Worm (Caenorhabditis elegans) whole organism, L4 larva: ENCODE results near the gene timm-17B.2.
A peak's percentile ranks its signal among the peaks of the same experiment; 100 is the strongest.

ENCODE experiments used
- D1046.2 ChIP-seq: fragments of 200-800 bp; sonication (Bioruptor generic); IDR thresholded peaks from 2 replicates; pipeline ENCODE4 v1.3.6; 2022; ENCODE audit warnings: missing genetic modification characterization, missing compliant biosample characterization
- F37D6.2 ChIP-seq: sonication (generic microtip); optimal IDR thresholded peaks from 2 replicates; lab custom pipeline; 2016; ENCODE audit warnings: mild to moderate bottlenecking, missing genetic modification characterization, missing compliant biosample characterization
- F49E8.2 ChIP-seq: sonication (generic microtip); optimal IDR thresholded peaks from 2 replicates; lab custom pipeline; 2016; ENCODE audit warnings: missing compliant biosample characterization, mild to moderate bottlenecking, missing genetic modification characterization, borderline replicate concordance
- R02D3.7 ChIP-seq: fragments of 150-350 bp; sonication (generic microtip); optimal IDR thresholded peaks from 3 replicates; lab custom pipeline; 2014; ENCODE audit warnings: missing biosample characterization, missing genetic modification characterization
- T20F7.1 ChIP-seq: fragments of 200-800 bp; sonication (Bioruptor generic); optimal IDR thresholded peaks from 2 replicates; lab custom pipeline; 2018; ENCODE audit warnings: mild to moderate bottlenecking, missing genetic modification characterization, missing compliant biosample characterization
- Y105C5A.15 ChIP-seq: fragments of 200-800 bp; sonication (Bioruptor generic); IDR thresholded peaks from 2 replicates; pipeline ENCODE4 v1.3.6; 2022; ENCODE audit warnings: missing genetic modification characterization, missing compliant biosample characterization
- Y5F2A.4 ChIP-seq: fragments of 200-800 bp; sonication (Bioruptor generic); optimal IDR thresholded peaks from 2 replicates; lab custom pipeline; 2018; ENCODE audit warnings: mild to moderate bottlenecking, missing genetic modification characterization, missing compliant biosample characterization
- Y75B8A.6 ChIP-seq: fragments of 200-800 bp; sonication (Bioruptor generic); IDR thresholded peaks from 2 replicates; pipeline ENCODE4 v1.3.6; 2022; ENCODE audit warnings: missing genetic modification reagents, missing genetic modification characterization, missing compliant biosample characterization
- ZK337.2 ChIP-seq: fragments of 200-800 bp; sonication (Bioruptor generic); IDR thresholded peaks from 2 replicates; pipeline ENCODE4 v1.3.6; 2022; ENCODE audit warnings: missing genetic modification reagents, missing genetic modification characterization, missing compliant biosample characterization
- aly-2 ChIP-seq: sonication (generic microtip); optimal IDR thresholded peaks from 2 replicates; lab custom pipeline; 2018; ENCODE audit warnings: missing biosample characterization, missing genetic modification characterization
- arid-1 ChIP-seq: fragments of 200-800 bp; sonication (Bioruptor generic); conservative IDR thresholded peaks from 2 replicates; pipeline ENCODE4 v1.3.6; 2022; ENCODE audit warnings: missing genetic modification reagents, missing genetic modification characterization, missing compliant biosample characterization
- ceh-32 ChIP-seq: sonication (generic microtip); optimal IDR thresholded peaks from 2 replicates; lab custom pipeline; 2016; ENCODE audit warnings: mild to moderate bottlenecking, missing genetic modification characterization, missing compliant biosample characterization; ENCODE audit not compliant: poor library complexity
- ceh-44 ChIP-seq: fragments of 200-800 bp; sonication (Bioruptor generic); IDR thresholded peaks from 2 replicates; pipeline ENCODE4 v1.3.6; 2022; ENCODE audit warnings: missing genetic modification reagents, missing genetic modification characterization, missing compliant biosample characterization
- ctbp-1 ChIP-seq: fragments of 200-800 bp; sonication (Bioruptor generic); IDR thresholded peaks from 2 replicates; pipeline ENCODE4 v1.3.6; 2022; ENCODE audit warnings: missing genetic modification reagents, missing genetic modification characterization, missing compliant biosample characterization
- daf-12 ChIP-seq: fragments of 150-350 bp; optimal IDR thresholded peaks from 2 replicates; lab custom pipeline; 2014; ENCODE audit warnings: missing biosample characterization, missing genetic modification reagents, missing genetic modification characterization
- daf-16 ChIP-seq, 3 experiments: sonication (generic microtip); optimal IDR thresholded peaks; 2 replicates each; lab custom pipeline; 2016 to 2017; ENCODE audit warnings: missing genetic modification characterization in 3 of 3, missing genetic modification reagents in 3 of 3, mild to moderate bottlenecking in 2 of 3, missing compliant biosample characterization in 2 of 3, missing biosample characterization in 1 of 3, moderate library complexity in 1 of 3
- dmd-6 ChIP-seq: fragments of 200-800 bp; sonication (Bioruptor generic); IDR thresholded peaks from 2 replicates; pipeline ENCODE4 v1.3.6; 2022; ENCODE audit warnings: missing genetic modification reagents, missing genetic modification characterization, missing compliant biosample characterization
- dve-1 ChIP-seq: sonication (generic microtip); optimal IDR thresholded peaks from 2 replicates; lab custom pipeline; 2017; ENCODE audit warnings: antibody characterized with exemption, mild to moderate bottlenecking, missing genetic modification characterization, missing compliant biosample characterization; ENCODE audit not compliant: insufficient read depth
- egl-43 ChIP-seq: fragments of 200-800 bp; sonication (Bioruptor generic); IDR thresholded peaks from 2 replicates; pipeline ENCODE4 v1.3.6; 2022; ENCODE audit warnings: missing genetic modification reagents, missing genetic modification characterization, missing compliant biosample characterization
- gei-8 ChIP-seq: fragments of 200-800 bp; sonication (Bioruptor generic); optimal IDR thresholded peaks from 2 replicates; lab custom pipeline; 2018; ENCODE audit warnings: mild to moderate bottlenecking, missing genetic modification characterization, missing compliant biosample characterization
- lim-7 ChIP-seq: fragments of 200-800 bp; sonication (Bioruptor generic); IDR thresholded peaks from 2 replicates; pipeline ENCODE4 v1.3.6; 2022; ENCODE audit warnings: missing genetic modification characterization, missing compliant biosample characterization
- lin-1 ChIP-seq: fragments of 200-800 bp; sonication (Bioruptor generic); IDR thresholded peaks from 2 replicates; pipeline ENCODE4 v1.3.6; 2022; ENCODE audit warnings: missing genetic modification reagents, missing genetic modification characterization, missing compliant biosample characterization
- lin-15B ChIP-seq: fragments of 150-350 bp; sonication (generic microtip); optimal IDR thresholded peaks from 3 replicates; lab custom pipeline; 2014; ENCODE audit warnings: missing biosample characterization, missing genetic modification characterization
- lin-39 ChIP-seq: fragments of 150-350 bp; optimal IDR thresholded peaks from 2 replicates; lab custom pipeline; 2014; ENCODE audit warnings: missing biosample characterization, missing genetic modification reagents, missing genetic modification characterization
- lir-3 ChIP-seq: sonication (generic microtip); optimal IDR thresholded peaks from 2 replicates; lab custom pipeline; 2016; ENCODE audit warnings: mild to moderate bottlenecking, missing genetic modification characterization, missing compliant biosample characterization
- lsy-2 ChIP-seq, 2 experiments: fragments of 150-350 bp in 1 of 2; sonication (generic microtip) in 1 of 2; optimal IDR thresholded peaks; 2 replicates each; lab custom pipeline; 2014 to 2017; ENCODE audit warnings: missing biosample characterization in 2 of 2, missing genetic modification characterization in 2 of 2
- madf-9 ChIP-seq: fragments of 200-800 bp; sonication (Bioruptor generic); conservative IDR thresholded peaks from 2 replicates; pipeline ENCODE4 v1.3.6; 2022; ENCODE audit warnings: missing genetic modification reagents, missing genetic modification characterization, missing compliant biosample characterization
- mdl-1 ChIP-seq, 2 experiments: fragments of 150-350 bp in 1 of 2; sonication (generic microtip) in 1 of 2; optimal IDR thresholded peaks; 2 replicates each; lab custom pipeline; 2014 to 2017; ENCODE audit warnings: missing biosample characterization in 2 of 2, missing genetic modification characterization in 2 of 2
- mep-1 ChIP-seq: fragments of 150-350 bp; sonication (generic microtip); optimal IDR thresholded peaks from 3 replicates; lab custom pipeline; 2014; ENCODE audit warnings: missing biosample characterization, missing genetic modification characterization
- mes-2 ChIP-seq: sonication (generic microtip); optimal IDR thresholded peaks from 2 replicates; lab custom pipeline; 2016; ENCODE audit warnings: missing genotype, mild to moderate bottlenecking, missing genetic modification characterization, missing compliant biosample characterization; ENCODE audit not compliant: poor library complexity, severe bottlenecking
- mxl-3 ChIP-seq: fragments of 200-800 bp; sonication (Bioruptor generic); optimal IDR thresholded peaks from 2 replicates; lab custom pipeline; 2018; ENCODE audit warnings: mild to moderate bottlenecking, missing genetic modification characterization, missing compliant biosample characterization
- nhr-10 ChIP-seq: fragments of 150-350 bp; optimal IDR thresholded peaks from 2 replicates; lab custom pipeline; 2014; ENCODE audit warnings: missing biosample characterization, missing genetic modification characterization
- nhr-111 ChIP-seq: fragments of 200-800 bp; sonication (Bioruptor generic); optimal IDR thresholded peaks from 2 replicates; lab custom pipeline; 2018; ENCODE audit warnings: mild to moderate bottlenecking, missing genetic modification characterization, missing compliant biosample characterization
- nhr-48 ChIP-seq: sonication (generic microtip); optimal IDR thresholded peaks from 2 replicates; lab custom pipeline; 2016; ENCODE audit warnings: mild to moderate bottlenecking, missing genetic modification characterization, missing compliant biosample characterization
- nhr-76 ChIP-seq: fragments of 150-350 bp; optimal IDR thresholded peaks from 2 replicates; lab custom pipeline; 2014; ENCODE audit warnings: missing biosample characterization, missing genetic modification characterization
- pha-4 ChIP-seq, 2 experiments: fragments of 150-350 bp in 1 of 2; fragments of 200-800 bp in 1 of 2; sonication (Bioruptor generic) in 1 of 2; IDR thresholded peaks in 1 of 2; optimal IDR thresholded peaks in 1 of 2; 2 replicates each; pipeline versions ENCODE4 v1.3.6 to Lab custom; 2014 to 2022; ENCODE audit warnings: missing genetic modification characterization in 2 of 2, missing genetic modification reagents in 2 of 2, missing biosample characterization in 1 of 2, missing compliant biosample characterization in 1 of 2
- php-3 ChIP-seq: fragments of 200-800 bp; sonication (Bioruptor generic); IDR thresholded peaks from 2 replicates; pipeline ENCODE4 v1.3.6; 2022; ENCODE audit warnings: missing genetic modification reagents, missing genetic modification characterization, missing compliant biosample characterization
- sdz-12 ChIP-seq: fragments of 200-800 bp; sonication (Bioruptor generic); optimal IDR thresholded peaks from 2 replicates; lab custom pipeline; 2018; ENCODE audit warnings: mild to moderate bottlenecking, missing genetic modification characterization, missing compliant biosample characterization
- tra-1 ChIP-seq: fragments of 200-800 bp; sonication (Bioruptor generic); IDR thresholded peaks from 2 replicates; pipeline ENCODE4 v1.3.6; 2022; ENCODE audit warnings: missing genetic modification reagents, missing genetic modification characterization, missing compliant biosample characterization
- unc-130 ChIP-seq: sonication (generic microtip); optimal IDR thresholded peaks from 2 replicates; lab custom pipeline; 2016; ENCODE audit warnings: missing genetic modification reagents, missing genetic modification characterization, missing compliant biosample characterization
- zfp-2 ChIP-seq: sonication (generic microtip); optimal IDR thresholded peaks from 2 replicates; lab custom pipeline; 2016; ENCODE audit warnings: mild to moderate bottlenecking, missing genetic modification characterization, missing compliant biosample characterization
- zfp-3 ChIP-seq: fragments of 200-800 bp; sonication (Bioruptor generic); conservative IDR thresholded peaks from 2 replicates; pipeline ENCODE4 v1.3.6; 2022; ENCODE audit warnings: missing genetic modification reagents, missing genetic modification characterization, missing compliant biosample characterization
- zip-11 ChIP-seq: fragments of 200-800 bp; sonication (Bioruptor generic); IDR thresholded peaks from 2 replicates; pipeline ENCODE4 v1.3.6; 2022; ENCODE audit warnings: missing genetic modification characterization, missing compliant biosample characterization
- zip-2 ChIP-seq: fragments of 150-350 bp; optimal IDR thresholded peaks from 2 replicates; lab custom pipeline; 2014; ENCODE audit warnings: missing biosample characterization, missing genetic modification characterization
- ztf-7 ChIP-seq: fragments of 150-350 bp; optimal IDR thresholded peaks from 2 replicates; lab custom pipeline; 2014; ENCODE audit warnings: missing biosample characterization, missing genetic modification characterization

timm-17B.2 gene

ce11 chrIV:8375381-8375780, 21.1 kb upstream of the timm-17B.2 start (continued):
- TF ChIP-seq pha-4 (GFP tag; IDR thresholded peaks at IDR 0.05; lab: Robert Waterston, UW) (peak; percentile 89), pha-4 (tag; optimal IDR thresholded peaks at IDR 0.05; lab: Kevin White, UChicago) (peak; percentile 61), php-3 (GFP tag; lab: Robert Waterston, UW) (0 out of 2 replicates have a peak, but pooled peaks have one; percentile 54), T20F7.1 (GFP tag; lab: Kevin White, UChicago) (peak; percentile 73), lin-15B (tag; lab: Kevin White, UChicago) (no peak)

ce11 chrIV:8376923-8377322, 19.5 kb upstream of the timm-17B.2 start:
- no peak for TF ChIP-seq lim-7 (GFP tag; lab: Robert Waterston, UW)
- TF ChIP-seq lsy-2 (tag; optimal IDR thresholded peaks at IDR 0.05; lab: Kevin White, UChicago) = peak in 1 of 2 experiments; percentile 19
- peak; percentile 3 for TF ChIP-seq dve-1 (tag; lab: Kevin White, UChicago)
- TF ChIP-seq zfp-2 (tag; lab: Kevin White, UChicago) = no peak
- TF ChIP-seq ZK337.2 (GFP tag; lab: Robert Waterston, UW) = no peak
- TF ChIP-seq Y5F2A.4 (GFP tag; lab: Kevin White, UChicago) = no peak
- TF ChIP-seq nhr-48 (tag; lab: Kevin White, UChicago) = no peak
- TF ChIP-seq madf-9 (GFP tag; lab: Robert Waterston, UW) = no peak
- TF ChIP-seq aly-2 (tag; lab: Kevin White, UChicago) = no peak
- TF ChIP-seq mes-2 (tag; lab: Kevin White, UChicago) = peak; percentile 12
- no peak for TF ChIP-seq zip-11 (GFP tag; lab: Robert Waterston, UW)
- TF ChIP-seq daf-16 (GFP tag; optimal IDR thresholded peaks at IDR 0.05; lab: Kevin White, UChicago) = peak in 1 of 2 experiments; percentile 3
- TF ChIP-seq daf-16 (tag; optimal IDR thresholded peaks at IDR 0.05; lab: Kevin White, UChicago) = no peak
- no peak for TF ChIP-seq nhr-10 (tag; lab: Kevin White, UChicago)
- no peak for TF ChIP-seq egl-43 (GFP tag; lab: Robert Waterston, UW)
- TF ChIP-seq mxl-3 = no peak

- TF ChIP-seq tra-1 (GFP tag; lab: Robert Waterston, UW) (no peak; the same call in 1 of the 2 replicates), nhr-48 (tag; lab: Kevin White, UChicago) (no peak), mdl-1 (tag; optimal IDR thresholded peaks at IDR 0.05; lab: Kevin White, UChicago) (no peak), lin-15B (tag; lab: Kevin White, UChicago) (no peak), sdz-12 (GFP tag; lab: Kevin White, UChicago) (no peak), arid-1 (peak; percentile 76), ceh-44 (no peak), lin-39 (tag; lab: Kevin White, UChicago) (no peak), unc-130 (peak; percentile 70), zip-2 (tag; lab: Kevin White, UChicago) (no peak), lin-1 (GFP tag; lab: Robert Waterston, UW) (0 out of 2 replicates have a peak, but pooled peaks have one; percentile 40), D1046.2 (GFP tag; lab: Robert Waterston, UW) (peak; percentile 30; the same call in 1 of the 2 replicates), daf-12 (no peak), F49E8.2 (tag; lab: Kevin White, UChicago) (peak; percentile 94), ceh-32 (tag; lab: Kevin White, UChicago) (no peak), nhr-76 (tag; lab: Kevin White, UChicago) (no peak), mep-1 (tag; lab: Kevin White, UChicago) (no peak), F37D6.2 (tag; lab: Kevin White, UChicago) (no peak), R02D3.7 (tag; lab: Kevin White, UChicago) (no peak), gei-8 (GFP tag; lab: Kevin White, UChicago) (no peak), lir-3 (tag; lab: Kevin White, UChicago) (no peak), dmd-6 (no peak), Y105C5A.15 (GFP tag; lab: Robert Waterston, UW) (peak; percentile 89), ztf-7 (tag; lab: Kevin White, UChicago) (no peak), nhr-111 (GFP tag; lab: Kevin White, UChicago) (no peak), zfp-3 (GFP tag; lab: Robert Waterston, UW) (0 out of 2 replicates have a peak, but pooled peaks have one; percentile 36), ctbp-1 (GFP tag; lab: Robert Waterston, UW) (peak; percentile 66), Y75B8A.6 (GFP tag; lab: Robert Waterston, UW) (peak; percentile 63), lim-7 (GFP tag; lab: Robert Waterston, UW) (peak; percentile 66; the same call in 1 of the 2 replicates)
These were observed 18.9 kb upstream of the timm-17B.2 start, which contains the start of gene D2096.7 for ce11 chrIV:8377501-8377900. D2096.7 (minus strand) TSS chrIV:8377630.
